Worm (Caenorhabditis elegans) whole organism, mixed stage, embryonic: ENCODE data around the gene C33D9.13.

Experiments used
- M03D4.4 ChIP-seq: sonication (generic microtip); optimal IDR thresholded peaks from 2 replicates; lab custom pipeline; 2017; ENCODE audit warnings: mild to moderate bottlenecking, missing genetic modification characterization, missing compliant biosample characterization
- bed-3 ChIP-seq: fragments of 200-800 bp; sonication (Bioruptor generic); optimal IDR thresholded peaks from 3 replicates; lab custom pipeline; 2018; ENCODE audit warnings: mild to moderate bottlenecking, missing genetic modification characterization, moderate library complexity, missing compliant biosample characterization
- blmp-1 ChIP-seq: fragments of 150-350 bp; optimal IDR thresholded peaks from 2 replicates; lab custom pipeline; 2014; ENCODE audit warnings: missing biosample characterization, missing genetic modification characterization
- ceh-39 ChIP-seq: fragments of 150-350 bp; optimal IDR thresholded peaks from 2 replicates; lab custom pipeline; 2014; ENCODE audit warnings: missing biosample characterization, missing genetic modification characterization
- ceh-43 ChIP-seq: fragments of 200-800 bp; sonication (Bioruptor generic); optimal IDR thresholded peaks from 2 replicates; lab custom pipeline; 2018; ENCODE audit warnings: mild to moderate bottlenecking, missing genetic modification characterization, moderate library complexity, missing compliant biosample characterization
- ceh-83 ChIP-seq: fragments of 200-800 bp; sonication (Bioruptor generic); optimal IDR thresholded peaks from 2 replicates; lab custom pipeline; 2018; ENCODE audit warnings: mild to moderate bottlenecking, missing genetic modification characterization, missing compliant biosample characterization
- ces-1 ChIP-seq: fragments of 150-350 bp; optimal IDR thresholded peaks from 2 replicates; lab custom pipeline; 2014; ENCODE audit warnings: missing biosample characterization, missing genetic modification reagents, missing genetic modification characterization
- cnd-1 ChIP-seq: fragments of 200-800 bp; sonication (Bioruptor generic); optimal IDR thresholded peaks from 2 replicates; lab custom pipeline; 2018; ENCODE audit warnings: mild to moderate bottlenecking, missing genetic modification characterization, missing compliant biosample characterization
- drap-1 ChIP-seq: fragments of 200-800 bp; sonication (Bioruptor generic); optimal IDR thresholded peaks from 3 replicates; lab custom pipeline; 2018; ENCODE audit warnings: mild to moderate bottlenecking, missing genetic modification characterization, missing compliant biosample characterization
- elt-3 ChIP-seq: fragments of 150-350 bp; optimal IDR thresholded peaks from 2 replicates; lab custom pipeline; 2014; ENCODE audit warnings: missing biosample characterization, missing genetic modification characterization
- flh-1 ChIP-seq: fragments of 200-800 bp; sonication (Bioruptor generic); optimal IDR thresholded peaks from 2 replicates; lab custom pipeline; 2018; ENCODE audit warnings: mild to moderate bottlenecking, missing genetic modification characterization, moderate library complexity, missing compliant biosample characterization
- ham-2 ChIP-seq: fragments of 200-800 bp; sonication (Bioruptor generic); optimal IDR thresholded peaks from 2 replicates; lab custom pipeline; 2018; ENCODE audit warnings: mild to moderate bottlenecking, missing genetic modification characterization, missing compliant biosample characterization
- hlh-1 ChIP-seq: fragments of 150-350 bp; optimal IDR thresholded peaks from 2 replicates; lab custom pipeline; 2014; ENCODE audit warnings: missing biosample characterization, missing genetic modification reagents, missing genetic modification characterization
- lin-13 ChIP-seq: fragments of 150-350 bp; optimal IDR thresholded peaks from 2 replicates; lab custom pipeline; 2014; ENCODE audit warnings: missing biosample characterization, missing genetic modification characterization
- lsy-2 ChIP-seq: fragments of 150-350 bp; optimal IDR thresholded peaks from 2 replicates; lab custom pipeline; 2014; ENCODE audit warnings: missing biosample characterization, missing genetic modification characterization
- mab-5 ChIP-seq: fragments of 150-350 bp; optimal IDR thresholded peaks from 2 replicates; lab custom pipeline; 2014; ENCODE audit warnings: missing biosample characterization, missing genetic modification characterization
- mls-2 ChIP-seq: sonication (generic microtip); optimal IDR thresholded peaks from 2 replicates; lab custom pipeline; 2016; ENCODE audit warnings: mild to moderate bottlenecking, missing genetic modification characterization, moderate library complexity, missing compliant biosample characterization
- nhr-2 ChIP-seq: fragments of 150-350 bp; optimal IDR thresholded peaks from 2 replicates; lab custom pipeline; 2014; ENCODE audit warnings: missing biosample characterization, missing genetic modification characterization
- nhr-237 ChIP-seq: fragments of 150-350 bp; optimal IDR thresholded peaks from 2 replicates; lab custom pipeline; 2014; ENCODE audit warnings: missing biosample characterization, missing genetic modification characterization
- nhr-28 ChIP-seq: fragments of 150-350 bp; optimal IDR thresholded peaks from 2 replicates; lab custom pipeline; 2014; ENCODE audit warnings: missing biosample characterization, missing genetic modification characterization
- nhr-76 ChIP-seq: sonication (generic microtip); optimal IDR thresholded peaks from 2 replicates; lab custom pipeline; 2017; ENCODE audit warnings: missing biosample characterization, missing genetic modification characterization
- pha-4 ChIP-seq: fragments of 150-350 bp; optimal IDR thresholded peaks from 2 replicates; lab custom pipeline; 2018; ENCODE audit warnings: missing biosample characterization, missing genetic modification reagents, missing genetic modification characterization
- sem-2 ChIP-seq: fragments of 200-800 bp; sonication (Bioruptor generic); optimal IDR thresholded peaks from 2 replicates; lab custom pipeline; 2018; ENCODE audit warnings: mild to moderate bottlenecking, missing genetic modification characterization, missing compliant biosample characterization
- snpc-4 ChIP-seq: fragments of 150-350 bp; optimal IDR thresholded peaks from 2 replicates; lab custom pipeline; 2014; ENCODE audit warnings: missing biosample characterization, missing genetic modification characterization
- tbx-8 ChIP-seq: fragments of 200-800 bp; sonication (Bioruptor generic); optimal IDR thresholded peaks from 2 replicates; lab custom pipeline; 2018; ENCODE audit warnings: mild to moderate bottlenecking, missing genetic modification characterization, moderate library complexity, missing compliant biosample characterization
- unc-120 ChIP-seq: sonication (generic microtip); optimal IDR thresholded peaks from 2 replicates; lab custom pipeline; 2017; ENCODE audit warnings: missing genetic modification characterization, missing compliant biosample characterization; ENCODE audit not compliant: poor library complexity, severe bottlenecking
- unc-39 ChIP-seq: fragments of 150-350 bp; optimal IDR thresholded peaks from 2 replicates; lab custom pipeline; 2014; ENCODE audit warnings: missing biosample characterization, missing genetic modification characterization
- unc-62 ChIP-seq: fragments of 150-350 bp; optimal IDR thresholded peaks from 2 replicates; lab custom pipeline; 2014; ENCODE audit warnings: missing biosample characterization, missing genetic modification reagents, missing genetic modification characterization
- zip-8 ChIP-seq: fragments of 150-350 bp; optimal IDR thresholded peaks from 2 replicates; lab custom pipeline; 2014; ENCODE audit warnings: missing biosample characterization, missing genetic modification characterization
- ztf-11 ChIP-seq: fragments of 150-350 bp; optimal IDR thresholded peaks from 2 replicates; lab custom pipeline; 2014; ENCODE audit warnings: missing biosample characterization, missing genetic modification characterization

Gene C33D9.13

ce11 chrIV:8757729-8758128 is 27.3 kb downstream of the C33D9.13 start:
- TF ChIP-seq mab-5 (tag; lab: Kevin White, UChicago) (no peak), mls-2 (tag; lab: Kevin White, UChicago) (no peak), ceh-39 (no peak), nhr-76 (tag; lab: Kevin White, UChicago) (no peak), ces-1 (GFP tag; lab: Kevin White, UChicago) (peak; percentile 2), hlh-1 (tag; lab: Kevin White, UChicago) (peak; percentile 55), ceh-43 (GFP tag; lab: Kevin White, UChicago) (no peak), flh-1 (GFP tag; lab: Kevin White, UChicago) (no peak), lsy-2 (tag; lab: Kevin White, UChicago) (no peak), zip-8 (tag; lab: Kevin White, UChicago) (no peak), ham-2 (GFP tag; lab: Kevin White, UChicago) (no peak), unc-62 (GFP tag; lab: Kevin White, UChicago) (no peak), nhr-237 (tag; lab: Kevin White, UChicago) (no peak), ztf-11 (tag; lab: Kevin White, UChicago) (no peak), cnd-1 (no peak), unc-120 (tag; lab: Kevin White, UChicago) (peak; percentile 54), nhr-28 (tag; lab: Kevin White, UChicago) (no peak), M03D4.4 (no peak), blmp-1 (no peak), unc-39 (tag; lab: Kevin White, UChicago) (no peak)

- no peak for TF ChIP-seq nhr-76 (tag; lab: Kevin White, UChicago)
- no peak for TF ChIP-seq drap-1 (GFP tag; lab: Kevin White, UChicago)
- no peak for TF ChIP-seq nhr-237 (tag; lab: Kevin White, UChicago)
- TF ChIP-seq tbx-8 = no peak
- no peak for TF ChIP-seq ceh-83 (GFP tag; lab: Kevin White, UChicago)
- no peak for TF ChIP-seq mls-2 (tag; lab: Kevin White, UChicago)
- TF ChIP-seq, all 35 proteins: peak for 0
Observed at ce11 chrIV:8754727-8755126, 30.4 kb downstream of the C33D9.13 start, which contains the start of gene elli-1. Gene elli-1, minus strand, starts transcription at chrIV:8754827.

ce11 chrIV:8754146-8754545 is 30.9 kb downstream of the C33D9.13 start:
- TF ChIP-seq sem-2 = no peak
- TF ChIP-seq ceh-83 (GFP tag; lab: Kevin White, UChicago) = peak; percentile 10
- TF ChIP-seq, all 35 proteins: peak for 1

ce11 chrIV:8752492-8752891 is 32.6 kb downstream of the C33D9.13 start:
- no peak for TF ChIP-seq unc-120 (tag; lab: Kevin White, UChicago)
- no peak for TF ChIP-seq bed-3 (GFP tag; lab: Kevin White, UChicago)
- no peak for TF ChIP-seq lsy-2 (tag; lab: Kevin White, UChicago)
- TF ChIP-seq pha-4 (tag; lab: Kevin White, UChicago) = no peak
- no peak for TF ChIP-seq nhr-2
- no peak for TF ChIP-seq unc-39 (tag; lab: Kevin White, UChicago)
- TF ChIP-seq zip-8 (tag; lab: Kevin White, UChicago) = no peak
- TF ChIP-seq flh-1 (GFP tag; lab: Kevin White, UChicago) = no peak
- no peak for TF ChIP-seq lin-13 (tag; lab: Kevin White, UChicago)
- TF ChIP-seq sem-2 = no peak
- TF ChIP-seq unc-62 (GFP tag; lab: Kevin White, UChicago) = no peak
- TF ChIP-seq nhr-237 (tag; lab: Kevin White, UChicago) = no peak
- TF ChIP-seq nhr-28 (tag; lab: Kevin White, UChicago) = no peak
- TF ChIP-seq ceh-39 = no peak
- TF ChIP-seq drap-1 (GFP tag; lab: Kevin White, UChicago) = no peak
- TF ChIP-seq blmp-1 = no peak
- no peak for TF ChIP-seq nhr-76 (tag; lab: Kevin White, UChicago)
- TF ChIP-seq snpc-4 (tag; lab: Kevin White, UChicago) = no peak
- TF ChIP-seq cnd-1 = no peak

- TF ChIP-seq lsy-2 (tag; lab: Kevin White, UChicago) = no peak
- TF ChIP-seq ces-1 (GFP tag; lab: Kevin White, UChicago) = no peak
- TF ChIP-seq elt-3 (tag; lab: Kevin White, UChicago) = no peak
- TF ChIP-seq zip-8 (tag; lab: Kevin White, UChicago) = no peak
- no peak for TF ChIP-seq flh-1 (GFP tag; lab: Kevin White, UChicago)
- no peak for TF ChIP-seq pha-4 (tag; lab: Kevin White, UChicago)
- TF ChIP-seq ceh-83 (GFP tag; lab: Kevin White, UChicago) = no peak
Observed at ce11 chrIV:8748967-8749366, 36.1 kb downstream of the C33D9.13 start.
